Fruit fly (Drosophila melanogaster) whole organism, wandering third instar larva: ENCODE data around the gene Txl.

Experiments used
- Dfd ChIP-seq: fragments of >200 bp; optimal IDR thresholded peaks from 2 replicates; lab custom pipeline; 2017; ENCODE audit warnings: missing biosample characterization, missing genetic modification characterization
- Dif ChIP-seq: fragments of 200-275, 200-300 bp; sonication (Bioruptor generic); optimal IDR thresholded peaks from 2 replicates; lab custom pipeline; 2018; ENCODE audit warnings: missing biosample characterization, missing genetic modification characterization; ENCODE audit not compliant: partially characterized antibody
- Myc ChIP-seq: fragments of >200 bp; optimal IDR thresholded peaks from 2 replicates; lab custom pipeline; 2017
- OdsH ChIP-seq: fragments of 200-800 bp; sonication (Bioruptor generic); optimal IDR thresholded peaks from 2 replicates; lab custom pipeline; 2016; ENCODE audit warnings: missing biosample characterization, mild to moderate bottlenecking, missing genetic modification characterization
- brk ChIP-seq: fragments of 200-800 bp; sonication (Bioruptor generic); optimal IDR thresholded peaks from 2 replicates; lab custom pipeline; 2016; ENCODE audit warnings: missing biosample characterization, mild to moderate bottlenecking, missing genetic modification characterization
- fru ChIP-seq: fragments of 200-800 bp; sonication (Bioruptor generic); optimal IDR thresholded peaks from 3 replicates; lab custom pipeline; 2016; ENCODE audit warnings: missing biosample characterization, mild to moderate bottlenecking, missing genetic modification characterization
- h ChIP-seq: fragments of 200-800 bp; sonication (Bioruptor generic); optimal IDR thresholded peaks from 3 replicates; lab custom pipeline; 2016; ENCODE audit warnings: missing biosample characterization, mild to moderate bottlenecking, missing genetic modification characterization
- pan ChIP-seq: fragments of >200 bp; optimal IDR thresholded peaks from 2 replicates; lab custom pipeline; 2017
- psq ChIP-seq: fragments of 200-800 bp; sonication (Bioruptor generic); optimal IDR thresholded peaks from 3 replicates; lab custom pipeline; 2017; ENCODE audit warnings: missing biosample characterization, mild to moderate bottlenecking, missing genetic modification characterization, moderate library complexity
- sv ChIP-seq: fragments of 200-800 bp; sonication (Bioruptor generic); optimal IDR thresholded peaks from 3 replicates; lab custom pipeline; 2016; ENCODE audit warnings: missing biosample characterization, missing genetic modification characterization
- usp ChIP-seq: fragments of >200 bp; optimal IDR thresholded peaks from 2 replicates; lab custom pipeline; 2017; ENCODE audit warnings: missing biosample characterization, missing genetic modification characterization
- woc ChIP-seq: sonication (Bioruptor generic); optimal IDR thresholded peaks from 2 replicates; lab custom pipeline; 2016; ENCODE audit warnings: missing biosample characterization, mild to moderate bottlenecking, missing genetic modification characterization

DNA sequence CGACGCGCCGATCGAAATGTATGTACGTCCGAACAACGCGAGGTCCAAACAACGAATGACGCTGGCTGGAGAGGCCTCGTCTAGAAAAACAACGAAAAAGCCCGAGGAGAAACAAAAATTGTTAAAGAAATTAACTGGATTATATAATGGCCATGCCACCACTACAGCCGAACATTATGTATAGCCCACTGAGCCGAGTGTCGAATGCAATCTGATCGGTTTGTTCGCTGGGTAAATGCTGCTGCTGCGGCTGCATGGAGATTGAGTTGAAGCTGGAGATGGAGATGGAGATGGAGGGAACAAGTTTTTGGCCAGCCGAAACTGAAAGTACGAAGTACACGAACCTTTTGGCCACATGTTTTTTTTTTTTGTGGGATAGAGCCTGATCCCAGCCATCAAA is 21.0 kb downstream of the Txl start, which contains the start of gene Cralbp:
- no peak for TF ChIP-seq h (GFP tag; lab: Kevin White, UChicago)
- no peak for TF ChIP-seq sv (GFP tag; lab: Kevin White, UChicago)
- no peak for TF ChIP-seq usp (GFP tag; lab: Kevin White, UChicago)
- no peak for TF ChIP-seq OdsH (GFP tag; lab: Kevin White, UChicago)
- no peak for TF ChIP-seq Dfd (GFP tag; lab: Kevin White, UChicago)
- no peak for TF ChIP-seq brk
- TF ChIP-seq fru (GFP tag; lab: Kevin White, UChicago): no peak
- TF ChIP-seq psq (GFP tag; lab: Kevin White, UChicago): no peak
- no peak for TF ChIP-seq Dif
- no peak for TF ChIP-seq Myc (lab: Kevin White, UChicago)
- no peak for TF ChIP-seq pan (lab: Kevin White, UChicago)
- TF ChIP-seq woc (GFP tag; lab: Kevin White, UChicago): no peak
